Worm (Caenorhabditis elegans) whole organism, L2 larva: Measurements from ENCODE around the gene ugt-62.

Experiments
- C34F6.9 ChIP-seq: fragments of 150-350 bp; optimal IDR thresholded peaks from 2 replicates; lab custom pipeline; 2014; ENCODE audit warnings: missing biosample characterization, missing genetic modification characterization
- R02D3.7 ChIP-seq: fragments of 150-350 bp; optimal IDR thresholded peaks from 2 replicates; lab custom pipeline; 2014; ENCODE audit warnings: missing biosample characterization, missing genetic modification characterization
- ZK546.5 ChIP-seq: sonication (generic microtip); optimal IDR thresholded peaks from 2 replicates; lab custom pipeline; 2017; ENCODE audit warnings: missing biosample characterization, missing genetic modification characterization
- dmd-4 ChIP-seq: sonication (generic microtip); optimal IDR thresholded peaks from 2 replicates; lab custom pipeline; 2017; ENCODE audit warnings: missing biosample characterization, missing genetic modification characterization
- fos-1 ChIP-seq: fragments of 150-350 bp; optimal IDR thresholded peaks from 2 replicates; lab custom pipeline; 2014; ENCODE audit warnings: missing biosample characterization, missing genetic modification characterization
- lin-13 ChIP-seq: fragments of 150-350 bp; optimal IDR thresholded peaks from 2 replicates; lab custom pipeline; 2014; ENCODE audit warnings: missing biosample characterization, missing genetic modification reagents, missing genetic modification characterization
- nhr-237 ChIP-seq: fragments of 150-350 bp; optimal IDR thresholded peaks from 2 replicates; lab custom pipeline; 2014; ENCODE audit warnings: missing biosample characterization, missing genetic modification characterization
- nhr-77 ChIP-seq: fragments of 150-350 bp; optimal IDR thresholded peaks from 2 replicates; lab custom pipeline; 2014; ENCODE audit warnings: missing biosample characterization, missing genetic modification characterization
- peb-1 ChIP-seq: fragments of 150-350 bp; optimal IDR thresholded peaks from 2 replicates; lab custom pipeline; 2014; ENCODE audit warnings: missing biosample characterization, missing genetic modification characterization
- skn-1 ChIP-seq: sonication (generic microtip); optimal IDR thresholded peaks from 2 replicates; lab custom pipeline; 2017; ENCODE audit warnings: missing biosample characterization, missing genetic modification characterization
- unc-62 ChIP-seq: fragments of 150-350 bp; optimal IDR thresholded peaks from 2 replicates; lab custom pipeline; 2014; ENCODE audit warnings: missing biosample characterization, missing genetic modification reagents, missing genetic modification characterization

DNA sequence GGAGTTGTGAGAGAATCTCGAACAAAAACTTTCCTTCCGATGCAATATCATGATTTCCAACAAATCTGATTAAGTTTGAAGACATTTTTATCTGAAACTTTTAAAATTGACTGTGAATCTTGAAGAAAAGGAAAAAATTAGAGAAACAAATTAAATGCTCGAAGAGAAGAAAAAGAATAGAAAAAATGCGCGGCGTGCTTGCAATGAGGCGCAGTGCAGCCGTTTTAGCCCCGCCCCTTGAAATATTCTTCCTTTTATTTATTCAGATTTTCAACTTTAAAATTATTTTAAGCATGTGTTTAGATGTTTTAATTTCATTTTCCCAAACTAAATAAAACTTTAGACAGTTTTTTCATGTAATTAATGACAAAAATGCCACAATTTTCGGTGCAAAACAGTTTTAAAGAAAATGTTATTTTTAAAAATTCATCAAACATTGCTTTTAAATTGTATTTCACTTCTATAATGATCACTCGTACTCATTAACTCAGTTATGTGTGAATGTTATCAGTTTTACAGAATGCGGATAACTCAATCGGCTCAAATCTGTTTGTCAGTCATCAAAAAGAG lies 2.0 kb upstream of the ugt-62 start, which contains the start of the genes mrps-34 and cisd-3.1:
- TF ChIP-seq dmd-4 (tag; lab: Kevin White, UChicago) (no peak), peb-1 (tag; lab: Kevin White, UChicago) (no peak), R02D3.7 (tag; lab: Kevin White, UChicago) (no peak), fos-1 (tag; lab: Kevin White, UChicago) (no peak), lin-13 (GFP tag; lab: Kevin White, UChicago) (no peak), ZK546.5 (tag; lab: Kevin White, UChicago) (no peak), skn-1 (tag; lab: Kevin White, UChicago) (no peak), nhr-237 (tag; lab: Kevin White, UChicago) (no peak), unc-62 (GFP tag; lab: Kevin White, UChicago) (no peak), C34F6.9 (tag; lab: Kevin White, UChicago) (no peak), nhr-77 (no peak)
